Worm (Caenorhabditis elegans) whole organism, L4 larva: ENCODE data around the gene C10E2.1.
A peak's percentile ranks its signal among the peaks of the same experiment; 100 is the strongest.

ENCODE experiments used
- F26F4.8 ChIP-seq: fragments of 200-800 bp; sonication (Bioruptor generic); conservative IDR thresholded peaks from 2 replicates; pipeline ENCODE4 v1.3.6; 2022; ENCODE audit warnings: missing genetic modification characterization, missing compliant biosample characterization
- F44E2.7 ChIP-seq: fragments of 200-800 bp; sonication (Bioruptor generic); IDR thresholded peaks from 2 replicates; pipeline ENCODE4 v2.1.2; 2022; ENCODE audit warnings: missing genetic modification characterization, missing compliant biosample characterization
- R02D3.7 ChIP-seq: fragments of 150-350 bp; sonication (generic microtip); optimal IDR thresholded peaks from 3 replicates; lab custom pipeline; 2014; ENCODE audit warnings: missing biosample characterization, missing genetic modification characterization
- Y5F2A.4 ChIP-seq: fragments of 200-800 bp; sonication (Bioruptor generic); optimal IDR thresholded peaks from 2 replicates; lab custom pipeline; 2018; ENCODE audit warnings: mild to moderate bottlenecking, missing genetic modification characterization, missing compliant biosample characterization
- Y75B8A.6 ChIP-seq: fragments of 200-800 bp; sonication (Bioruptor generic); IDR thresholded peaks from 2 replicates; pipeline ENCODE4 v1.3.6; 2022; ENCODE audit warnings: missing genetic modification reagents, missing genetic modification characterization, missing compliant biosample characterization
- aha-1 ChIP-seq: fragments of 150-350 bp; peaks from one replicate; lab custom pipeline; 2014; ENCODE audit warnings: missing biosample characterization, missing genetic modification characterization
- arid-1 ChIP-seq: fragments of 200-800 bp; sonication (Bioruptor generic); conservative IDR thresholded peaks from 2 replicates; pipeline ENCODE4 v1.3.6; 2022; ENCODE audit warnings: missing genetic modification reagents, missing genetic modification characterization, missing compliant biosample characterization
- ceh-32 ChIP-seq: sonication (generic microtip); optimal IDR thresholded peaks from 2 replicates; lab custom pipeline; 2016; ENCODE audit warnings: mild to moderate bottlenecking, missing genetic modification characterization, missing compliant biosample characterization; ENCODE audit not compliant: poor library complexity
- ceh-44 ChIP-seq: fragments of 200-800 bp; sonication (Bioruptor generic); IDR thresholded peaks from 2 replicates; pipeline ENCODE4 v1.3.6; 2022; ENCODE audit warnings: missing genetic modification reagents, missing genetic modification characterization, missing compliant biosample characterization
- ceh-62 ChIP-seq: sonication (generic microtip); optimal IDR thresholded peaks from 2 replicates; lab custom pipeline; 2017; ENCODE audit warnings: missing biosample characterization, missing genetic modification characterization
- ceh-82 ChIP-seq: sonication (generic microtip); optimal IDR thresholded peaks from 2 replicates; lab custom pipeline; 2017; ENCODE audit warnings: missing biosample characterization, missing genetic modification characterization
- ctbp-1 ChIP-seq: fragments of 200-800 bp; sonication (Bioruptor generic); IDR thresholded peaks from 2 replicates; pipeline ENCODE4 v1.3.6; 2022; ENCODE audit warnings: missing genetic modification reagents, missing genetic modification characterization, missing compliant biosample characterization
- daf-16 ChIP-seq, 3 experiments: sonication (generic microtip); optimal IDR thresholded peaks; 2 replicates each; lab custom pipeline; 2016 to 2017; ENCODE audit warnings: missing genetic modification characterization in 3 of 3, missing genetic modification reagents in 3 of 3, mild to moderate bottlenecking in 2 of 3, missing compliant biosample characterization in 2 of 3, missing biosample characterization in 1 of 3, moderate library complexity in 1 of 3
- daf-8 ChIP-seq: fragments of 200-800 bp; sonication (Bioruptor generic); IDR thresholded peaks from 2 replicates; pipeline ENCODE4 v1.3.6; 2022; ENCODE audit warnings: missing genetic modification characterization, missing compliant biosample characterization
- dmd-6 ChIP-seq: fragments of 200-800 bp; sonication (Bioruptor generic); IDR thresholded peaks from 2 replicates; pipeline ENCODE4 v1.3.6; 2022; ENCODE audit warnings: missing genetic modification reagents, missing genetic modification characterization, missing compliant biosample characterization
- dmd-8 ChIP-seq: fragments of 200-800 bp; sonication (Bioruptor generic); IDR thresholded peaks from 2 replicates; pipeline ENCODE4 v1.3.6; 2022; ENCODE audit warnings: missing genetic modification characterization, missing compliant biosample characterization
- dpl-1 ChIP-seq: fragments of 150-350 bp; optimal IDR thresholded peaks from 2 replicates; lab custom pipeline; 2014; ENCODE audit warnings: missing biosample characterization, missing genetic modification reagents, missing genetic modification characterization
- duxl-1 ChIP-seq: sonication (generic microtip); optimal IDR thresholded peaks from 2 replicates; lab custom pipeline; 2016; ENCODE audit warnings: mild to moderate bottlenecking, missing genetic modification characterization, moderate library complexity, missing compliant biosample characterization; ENCODE audit not compliant: poor library complexity
- egl-27 ChIP-seq: sonication (generic microtip); optimal IDR thresholded peaks from 3 replicates; lab custom pipeline; 2017; ENCODE audit warnings: missing biosample characterization, missing genetic modification reagents, missing genetic modification characterization
- egl-43 ChIP-seq: fragments of 200-800 bp; sonication (Bioruptor generic); IDR thresholded peaks from 2 replicates; pipeline ENCODE4 v1.3.6; 2022; ENCODE audit warnings: missing genetic modification reagents, missing genetic modification characterization, missing compliant biosample characterization
- fkh-10 ChIP-seq: fragments of 150-350 bp; optimal IDR thresholded peaks from 2 replicates; lab custom pipeline; 2014; ENCODE audit warnings: missing biosample characterization, missing genetic modification reagents, missing genetic modification characterization
- hlh-30 ChIP-seq: sonication (generic microtip); optimal IDR thresholded peaks from 2 replicates; lab custom pipeline; 2017; ENCODE audit warnings: antibody characterized with exemption, mild to moderate bottlenecking, missing genetic modification characterization, missing compliant biosample characterization; ENCODE audit not compliant: insufficient read depth
- lin-1 ChIP-seq: fragments of 200-800 bp; sonication (Bioruptor generic); IDR thresholded peaks from 2 replicates; pipeline ENCODE4 v1.3.6; 2022; ENCODE audit warnings: missing genetic modification reagents, missing genetic modification characterization, missing compliant biosample characterization
- lin-29 ChIP-seq: fragments of 200-800 bp; sonication (Bioruptor generic); IDR thresholded peaks from 2 replicates; pipeline ENCODE4 v1.3.6; 2022; ENCODE audit warnings: missing genetic modification reagents, missing genetic modification characterization, missing compliant biosample characterization
- madf-9 ChIP-seq: fragments of 200-800 bp; sonication (Bioruptor generic); conservative IDR thresholded peaks from 2 replicates; pipeline ENCODE4 v1.3.6; 2022; ENCODE audit warnings: missing genetic modification reagents, missing genetic modification characterization, missing compliant biosample characterization
- mdl-1 ChIP-seq, 2 experiments: fragments of 150-350 bp in 1 of 2; sonication (generic microtip) in 1 of 2; optimal IDR thresholded peaks; 2 replicates each; lab custom pipeline; 2014 to 2017; ENCODE audit warnings: missing biosample characterization in 2 of 2, missing genetic modification characterization in 2 of 2
- mep-1 ChIP-seq: fragments of 150-350 bp; sonication (generic microtip); optimal IDR thresholded peaks from 3 replicates; lab custom pipeline; 2014; ENCODE audit warnings: missing biosample characterization, missing genetic modification characterization
- mes-2 ChIP-seq: sonication (generic microtip); optimal IDR thresholded peaks from 2 replicates; lab custom pipeline; 2016; ENCODE audit warnings: missing genotype, mild to moderate bottlenecking, missing genetic modification characterization, missing compliant biosample characterization; ENCODE audit not compliant: poor library complexity, severe bottlenecking
- nhr-10 ChIP-seq: fragments of 150-350 bp; optimal IDR thresholded peaks from 2 replicates; lab custom pipeline; 2014; ENCODE audit warnings: missing biosample characterization, missing genetic modification characterization
- nhr-102 ChIP-seq: sonication (generic microtip); optimal IDR thresholded peaks from 2 replicates; lab custom pipeline; 2016; ENCODE audit warnings: mild to moderate bottlenecking, missing genetic modification characterization, moderate library complexity, missing compliant biosample characterization
- nhr-11 ChIP-seq: fragments of 150-350 bp; optimal IDR thresholded peaks from 2 replicates; lab custom pipeline; 2014; ENCODE audit warnings: missing biosample characterization, missing genetic modification characterization
- nhr-237 ChIP-seq: sonication (generic microtip); optimal IDR thresholded peaks from 2 replicates; lab custom pipeline; 2017; ENCODE audit warnings: missing biosample characterization, missing genetic modification characterization
- nhr-41 ChIP-seq: fragments of 200-800 bp; sonication (Bioruptor generic); IDR thresholded peaks from 2 replicates; pipeline ENCODE4 v1.3.6; 2022; ENCODE audit warnings: missing genetic modification reagents, missing genetic modification characterization, missing compliant biosample characterization
- nhr-6 ChIP-seq: fragments of 150-350 bp; optimal IDR thresholded peaks from 2 replicates; lab custom pipeline; 2014; ENCODE audit warnings: missing biosample characterization, missing genetic modification characterization
- snpc-4 ChIP-seq: fragments of 150-350 bp; optimal IDR thresholded peaks from 2 replicates; lab custom pipeline; 2014; ENCODE audit warnings: missing biosample characterization, missing genetic modification characterization
- spr-1 ChIP-seq: sonication (generic microtip); optimal IDR thresholded peaks from 2 replicates; lab custom pipeline; 2016; ENCODE audit warnings: mild to moderate bottlenecking, missing genetic modification characterization, missing compliant biosample characterization
- tag-97 ChIP-seq: fragments of 200-800 bp; sonication (Bioruptor generic); IDR thresholded peaks from 2 replicates; pipeline ENCODE4 v1.3.6; 2022; ENCODE audit warnings: missing genetic modification characterization, missing compliant biosample characterization
- unc-62 ChIP-seq, 3 experiments: fragments of 150-350 bp in 1 of 3; sonication (generic microtip); optimal IDR thresholded peaks in 2 of 3; peaks in 1 of 3; 1 replicate in 1 of 3; 2 replicates in 2 of 3; lab custom pipeline; 2014 to 2017; ENCODE audit warnings: missing biosample characterization in 3 of 3, missing genetic modification characterization in 3 of 3, missing genetic modification reagents in 3 of 3, missing genotype in 1 of 3
- vab-7 ChIP-seq: fragments of 200-800 bp; sonication (Bioruptor generic); IDR thresholded peaks from 2 replicates; pipeline ENCODE4 v1.3.6; 2022; ENCODE audit warnings: missing genetic modification reagents, missing genetic modification characterization, missing compliant biosample characterization
- zag-1 ChIP-seq: fragments of 150-350 bp; optimal IDR thresholded peaks from 2 replicates; lab custom pipeline; 2014; ENCODE audit warnings: missing biosample characterization, missing genetic modification characterization
- zfp-2 ChIP-seq: sonication (generic microtip); optimal IDR thresholded peaks from 2 replicates; lab custom pipeline; 2016; ENCODE audit warnings: mild to moderate bottlenecking, missing genetic modification characterization, missing compliant biosample characterization
- zfp-3 ChIP-seq: fragments of 200-800 bp; sonication (Bioruptor generic); conservative IDR thresholded peaks from 2 replicates; pipeline ENCODE4 v1.3.6; 2022; ENCODE audit warnings: missing genetic modification reagents, missing genetic modification characterization, missing compliant biosample characterization

C10E2.1 gene

ce11 chrX:16796826-16797225 lies 34.2 kb downstream of the C10E2.1 start (continued):
- TF ChIP-seq daf-16 (GFP tag; optimal IDR thresholded peaks at IDR 0.05; lab: Kevin White, UChicago) = peak; percentile 1 to 81
- peak; percentile 87 for TF ChIP-seq daf-16 (tag; optimal IDR thresholded peaks at IDR 0.05; lab: Kevin White, UChicago)
- peak; percentile 98 for TF ChIP-seq nhr-11 (tag; lab: Kevin White, UChicago)
- TF ChIP-seq R02D3.7 = no peak
- peak; percentile 63 for TF ChIP-seq nhr-10 (tag; lab: Kevin White, UChicago)
- TF ChIP-seq dpl-1 (GFP tag; lab: Kevin White, UChicago) = peak; percentile 48
- TF ChIP-seq dmd-8 (GFP tag; lab: Robert Waterston, UW) = no peak
- TF ChIP-seq mdl-1 (tag; optimal IDR thresholded peaks at IDR 0.05; lab: Kevin White, UChicago) = peak; percentile 95 to 99
- TF ChIP-seq tag-97 (GFP tag; lab: Robert Waterston, UW) = no peak
- peak; percentile 95 for TF ChIP-seq fkh-10 (GFP tag; lab: Kevin White, UChicago)
- TF ChIP-seq hlh-30 (tag; lab: Kevin White, UChicago) = peak; percentile 99
- no peak for TF ChIP-seq zfp-2 (tag; lab: Kevin White, UChicago)
- TF ChIP-seq madf-9 (GFP tag; lab: Robert Waterston, UW) = no peak
- no peak for TF ChIP-seq daf-8
- TF ChIP-seq nhr-102 (tag; lab: Kevin White, UChicago) = peak; percentile 73
- TF ChIP-seq zag-1 (tag; lab: Kevin White, UChicago) = peak; percentile 25
- TF ChIP-seq lin-1 (GFP tag; lab: Robert Waterston, UW) = peak; percentile 82
- 0 out of 2 replicates have a peak, but pooled peaks have one; percentile 40 for TF ChIP-seq vab-7 (GFP tag; lab: Robert Waterston, UW)
- no peak for TF ChIP-seq F44E2.7 (GFP tag; lab: Robert Waterston, UW)
- peak; percentile 95 for TF ChIP-seq mep-1
- TF ChIP-seq aha-1 (tag; lab: Kevin White, UChicago) = peak; percentile 100
- peak; percentile 95 for TF ChIP-seq dmd-6 (GFP tag; lab: Robert Waterston, UW)
- 0 out of 2 replicates have a peak, but pooled peaks have one; percentile 48 for TF ChIP-seq lin-29
- no peak for TF ChIP-seq ceh-44 (GFP tag; lab: Robert Waterston, UW)
- no peak for TF ChIP-seq snpc-4 (tag; lab: Kevin White, UChicago)
- peak; percentile 80 for TF ChIP-seq egl-43
- peak; percentile 13 for TF ChIP-seq egl-27
- no peak for TF ChIP-seq ceh-62 (tag; lab: Kevin White, UChicago)
- no peak for TF ChIP-seq nhr-41 (GFP tag; lab: Robert Waterston, UW)
- TF ChIP-seq zfp-3 (GFP tag; lab: Robert Waterston, UW) = peak; percentile 64; the same call in 1 of the 2 replicates
- TF ChIP-seq mes-2 (tag; lab: Kevin White, UChicago) = peak; percentile 52
- peak; percentile 95 for TF ChIP-seq ctbp-1 (GFP tag; lab: Robert Waterston, UW)
- TF ChIP-seq nhr-237 (tag; lab: Kevin White, UChicago) = no peak
- TF ChIP-seq spr-1 (tag; lab: Kevin White, UChicago) = peak; percentile 44
- TF ChIP-seq Y75B8A.6 = no peak
- TF ChIP-seq Y5F2A.4 (GFP tag; lab: Kevin White, UChicago) = no peak
- TF ChIP-seq duxl-1 = peak; percentile 42
- no peak for TF ChIP-seq nhr-6
- TF ChIP-seq ceh-32 (tag; lab: Kevin White, UChicago) = no peak
- TF ChIP-seq unc-62 (GFP tag; optimal IDR thresholded peaks at IDR 0.05 in 1 of 2; lab: Kevin White, UChicago) = peak in 1 of 2 experiments; percentile 100
- TF ChIP-seq unc-62 (tag; optimal IDR thresholded peaks at IDR 0.05; lab: Kevin White, UChicago) = no peak
- no peak for TF ChIP-seq ceh-82 (tag; lab: Kevin White, UChicago)
- TF ChIP-seq arid-1 (GFP tag; lab: Robert Waterston, UW) = 0 out of 2 replicates have a peak, but pooled peaks have one; percentile 42
- TF ChIP-seq F26F4.8 (GFP tag; lab: Robert Waterston, UW) = no peak
